Fruit fly (Drosophila melanogaster): ENCODE measurements around the gene CG10357.

CG10357 gene

dm6 chr3L:3617252-3617651 lies 2.1 kb downstream of the CG10357 start (continued):
- peak; percentile 8 for TF ChIP-seq CG12071 (GFP tag; optimal IDR thresholded peaks at IDR 0.05)
- no peak for TF ChIP-seq toy (GFP tag; IDR thresholded peaks at IDR 0.05)
- TF ChIP-seq CG4360 (GFP tag; IDR thresholded peaks at IDR 0.05) = peak; percentile 67
- TF ChIP-seq kay (GFP tag; optimal IDR thresholded peaks at IDR 0.05) = peak; percentile 49
- peak; percentile 12; the same call in 1 of the 3 replicates for TF ChIP-seq sr (GFP tag; IDR thresholded peaks at IDR 0.05)
- TF ChIP-seq rib (GFP tag; IDR thresholded peaks at IDR 0.05) = no peak
- TF ChIP-seq MTF-1 (GFP tag; optimal IDR thresholded peaks at IDR 0.05; ENCODE audit: borderline replicate concordance) = peak; percentile 42
- peak; percentile 80 for TF ChIP-seq corto (GFP tag; optimal IDR thresholded peaks at IDR 0.05)
- peak; percentile 67 for TF ChIP-seq CG14441 (GFP tag; IDR thresholded peaks at IDR 0.05)
- peak; percentile 77 for TF ChIP-seq Usf (GFP tag; optimal IDR thresholded peaks at IDR 0.05)
- peak; percentile 82 for TF ChIP-seq CG4820 (GFP tag; optimal IDR thresholded peaks at IDR 0.05)
- no peak for TF ChIP-seq inv (GFP tag; IDR thresholded peaks at IDR 0.05; ENCODE audit: partially characterized antibody)
- peak; percentile 67; the same call in 1 of the 3 replicates for TF ChIP-seq gce (GFP tag; IDR thresholded peaks at IDR 0.05)
- TF ChIP-seq gsb-n (tag; optimal IDR thresholded peaks at IDR 0.05) = peak; percentile 93
- peak; percentile 50 for TF ChIP-seq CG2120 (GFP tag; optimal IDR thresholded peaks at IDR 0.05)
- no peak for TF ChIP-seq CG17912 (GFP tag; optimal IDR thresholded peaks at IDR 0.05)
- TF ChIP-seq CG14860 (GFP tag; IDR thresholded peaks at IDR 0.05; ENCODE audit: partially characterized antibody) = no peak
- peak; percentile 56 for TF ChIP-seq ewg (GFP tag; optimal IDR thresholded peaks at IDR 0.05)
- TF ChIP-seq Oaz (GFP tag; IDR thresholded peaks at IDR 0.05) = no peak
- peak; percentile 69 for TF ChIP-seq psq (GFP tag; optimal IDR thresholded peaks at IDR 0.05)
- peak; percentile 74 for TF ChIP-seq CG17802 (tag; optimal IDR thresholded peaks at IDR 0.05)
- peak; percentile 6 for TF ChIP-seq p53 (GFP tag; optimal IDR thresholded peaks at IDR 0.05)
- TF ChIP-seq CG12104 (GFP tag; optimal IDR thresholded peaks at IDR 0.05) = peak; percentile 68
- peak; percentile 52 for TF ChIP-seq CG10431 (GFP tag; optimal IDR thresholded peaks at IDR 0.05)
- peak; percentile 53; the same call in 1 of the 2 replicates for TF ChIP-seq MBD-R2 (GFP tag; IDR thresholded peaks at IDR 0.05)
- peak; percentile 77 for TF ChIP-seq onecut (GFP tag; IDR thresholded peaks at IDR 0.05)
- peak; percentile 67 for TF ChIP-seq CG14014 (GFP tag; IDR thresholded peaks at IDR 0.05)
- peak; percentile 21 for TF ChIP-seq crc (GFP tag; optimal IDR thresholded peaks at IDR 0.05)
- TF ChIP-seq pfk (GFP tag; optimal IDR thresholded peaks at IDR 0.05) = no peak
- TF ChIP-seq CG3995 (GFP tag; optimal IDR thresholded peaks at IDR 0.05) = no peak
- peak; percentile 18 for TF ChIP-seq nau (GFP tag; optimal IDR thresholded peaks at IDR 0.05)
- TF ChIP-seq kah (GFP tag; optimal IDR thresholded peaks at IDR 0.05) = no peak
- peak; percentile 54 for TF ChIP-seq grn (GFP tag; optimal IDR thresholded peaks at IDR 0.05)
- no peak for TF ChIP-seq CG13894 (tag; optimal IDR thresholded peaks at IDR 0.05)
- TF ChIP-seq Sry-β (GFP tag; optimal IDR thresholded peaks at IDR 0.05) = peak; percentile 37
- no peak for TF ChIP-seq CG6654 (GFP tag; optimal IDR thresholded peaks at IDR 0.05)
- no peak for TF ChIP-seq CG10543 (GFP tag; optimal IDR thresholded peaks at IDR 0.05)
- TF ChIP-seq CG33213 (GFP tag; optimal IDR thresholded peaks at IDR 0.05) = peak; percentile 65
- no peak for TF ChIP-seq aop (GFP tag; IDR thresholded peaks at IDR 0.05)
- peak; percentile 58 for TF ChIP-seq odd (GFP tag; optimal IDR thresholded peaks at IDR 0.05)
- TF ChIP-seq CG15514 (GFP tag; optimal IDR thresholded peaks at IDR 0.05) = peak; percentile 16
- no peak for TF ChIP-seq Trl (optimal IDR thresholded peaks at IDR 0.05)
- TF ChIP-seq Trl (GFP tag; optimal IDR thresholded peaks at IDR 0.05) = peak; percentile 76
- no peak for TF ChIP-seq sc (optimal IDR thresholded peaks at IDR 0.05)
- peak; percentile 80 for TF ChIP-seq sc (GFP tag; optimal IDR thresholded peaks at IDR 0.05)
- TF ChIP-seq Camta (GFP tag; optimal IDR thresholded peaks at IDR 0.05) = peak; percentile 26
- peak; percentile 81 for TF ChIP-seq tin (GFP tag; optimal IDR thresholded peaks at IDR 0.05)
- peak in 1 of 2 experiments; percentile 31 for TF ChIP-seq crp (GFP tag; optimal IDR thresholded peaks at IDR 0.05)
- peak; percentile 93 for TF ChIP-seq vvl (GFP tag; IDR thresholded peaks at IDR 0.05)
- TF ChIP-seq zen2 (GFP tag; IDR thresholded peaks at IDR 0.05; ENCODE audit: partially characterized antibody) = no peak
- peak; percentile 77 for TF ChIP-seq CG10209 (GFP tag; optimal IDR thresholded peaks at IDR 0.05)

Data from whole organism, embryonic.